Fruit fly (Drosophila melanogaster) whole organism, prepupa: Measurements from ENCODE around the gene CG18088.

ENCODE experiments used
- CG11294 ChIP-seq: fragments of 200-800 bp; sonication (Bioruptor generic); IDR thresholded peaks from 2 replicates; pipeline ENCODE4 v1.3.6; 2022; ENCODE audit warnings: missing biosample characterization, missing genetic modification characterization
- CG11902 ChIP-seq: fragments of 200-800 bp; sonication (Bioruptor generic); optimal IDR thresholded peaks from 3 replicates; lab custom pipeline; 2016; ENCODE audit warnings: missing biosample characterization, missing genetic modification characterization
- CG3032 ChIP-seq: fragments of 200-800 bp; optimal IDR thresholded peaks from 2 replicates; lab custom pipeline; 2019; ENCODE audit warnings: missing biosample characterization, mild to moderate bottlenecking, missing genetic modification characterization, moderate library complexity
- CG4318 ChIP-seq: fragments of 200-800 bp; sonication (Bioruptor generic); optimal IDR thresholded peaks from 3 replicates; lab custom pipeline; 2017; ENCODE audit warnings: missing biosample characterization, mild to moderate bottlenecking, missing genetic modification characterization
- Ets21C ChIP-seq: fragments of 200-800 bp; sonication (Bioruptor generic); optimal IDR thresholded peaks from 3 replicates; lab custom pipeline; 2016; ENCODE audit warnings: missing biosample characterization, missing genetic modification characterization
- fd59A ChIP-seq: fragments of 200-800 bp; sonication (Bioruptor generic); optimal IDR thresholded peaks from 2 replicates; lab custom pipeline; 2017; ENCODE audit warnings: missing biosample characterization, mild to moderate bottlenecking, missing genetic modification characterization, missing genetic modification reagents
- fd85E ChIP-seq: fragments of 200-800 bp; sonication (Bioruptor generic); optimal IDR thresholded peaks from 3 replicates; lab custom pipeline; 2016; ENCODE audit warnings: missing biosample characterization, missing genetic modification characterization
- svp ChIP-seq: fragments of 200-800 bp; sonication (Bioruptor generic); peaks from one replicate; lab custom pipeline; 2016; ENCODE audit warnings: missing biosample characterization, missing genetic modification characterization

DNA sequence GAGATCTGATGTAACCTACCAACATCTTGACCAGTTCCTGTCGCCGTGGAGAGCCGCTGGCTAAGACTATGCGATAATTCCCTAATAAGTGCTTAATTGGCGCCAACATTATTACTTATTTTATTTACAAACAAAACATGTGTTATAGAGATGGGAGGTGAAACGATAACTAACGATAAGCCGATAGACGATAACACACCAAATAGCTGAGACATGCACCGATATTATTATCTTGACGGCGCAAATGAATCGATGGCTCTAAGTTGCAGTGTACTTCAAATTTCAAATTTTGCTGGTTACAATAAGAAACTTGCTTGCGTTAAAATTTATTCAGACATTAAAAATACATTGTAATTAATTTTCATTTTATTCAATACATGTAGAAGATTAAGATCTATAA is 24.2 kb upstream of the CG18088 start, which contains the start of gene CG9515:
- TF ChIP-seq fd85E (GFP tag; lab: Kevin White, UChicago) (no peak), Ets21C (GFP tag; lab: Kevin White, UChicago) (no peak), svp (peak; percentile 33), fd59A (GFP tag; lab: Kevin White, UChicago) (no peak), CG11294 (no peak), CG4318 (GFP tag; lab: Kevin White, UChicago) (no peak), CG3032 (tag; lab: Kevin White, UChicago) (no peak), CG11902 (GFP tag; lab: Kevin White, UChicago) (no peak)
